Worm (Caenorhabditis elegans): ENCODE measurements around the gene srsx-8.
A peak's percentile ranks its signal among the peaks of the same experiment; 100 is the strongest.

srsx-8 gene

DNA sequence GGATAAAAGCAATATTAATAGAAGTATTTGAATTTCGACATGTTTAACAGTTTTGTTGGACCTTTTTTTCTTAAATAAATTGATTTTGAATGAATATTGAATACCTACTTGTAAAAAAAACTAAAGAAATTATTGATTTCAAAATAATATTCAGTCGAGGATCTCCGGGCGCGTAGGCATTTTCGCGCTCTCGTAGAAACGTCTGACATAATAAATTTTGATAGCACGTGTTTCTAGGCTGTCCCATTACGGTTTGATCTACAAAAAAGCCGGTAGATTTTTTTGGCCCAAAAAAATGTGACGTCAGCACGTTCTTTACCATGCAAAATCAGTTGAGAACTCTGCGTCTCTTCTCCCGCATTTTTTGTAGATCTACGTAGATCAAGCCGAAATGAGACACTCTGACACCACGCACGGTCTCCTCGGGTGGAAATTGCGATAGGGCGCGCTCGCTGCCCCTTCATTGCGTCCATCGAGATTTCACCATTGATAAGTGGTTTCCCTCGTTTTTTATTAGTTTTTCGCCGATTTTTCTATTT is 41.7 kb upstream of the srsx-8 start (continued):
- no peak for TF ChIP-seq F37D6.2 (tag; optimal IDR thresholded peaks at IDR 0.05)

ce11 chrV:1593799-1594420 is 41.0 kb upstream of the srsx-8 start, which contains the start of gene F16B4.4:
Gene F16B4.4 (plus strand): TSS chrV:1594019.
- TF ChIP-seq F49E8.2 (tag; optimal IDR thresholded peaks at IDR 0.05; ENCODE audit: borderline replicate concordance) (no peak), mxl-3 (GFP tag; optimal IDR thresholded peaks at IDR 0.05) (peak; percentile 55), ama-1 (optimal IDR thresholded peaks at IDR 0.05) (peak; percentile 30), nhr-77 (tag; optimal IDR thresholded peaks at IDR 0.05) (peak; percentile 2), mdl-1 (tag; optimal IDR thresholded peaks at IDR 0.05) (peak in 1 of 2 experiments; percentile 6), nhr-28 (tag; optimal IDR thresholded peaks at IDR 0.05) (peak; percentile 81), lsy-2 (tag; optimal IDR thresholded peaks at IDR 0.05) (peak; percentile 8 to 15), unc-62 (GFP tag; optimal IDR thresholded peaks at IDR 0.05 in 1 of 2) (peak in 1 of 2 experiments; percentile 79), unc-62 (tag; optimal IDR thresholded peaks at IDR 0.05) (no peak), nhr-10 (tag; optimal IDR thresholded peaks at IDR 0.05) (peak; percentile 70), hlh-30 (tag; optimal IDR thresholded peaks at IDR 0.05; ENCODE audit: insufficient read depth) (peak; percentile 50), hlh-11 (tag; optimal IDR thresholded peaks at IDR 0.05) (peak; percentile 59), D1046.2 (GFP tag; IDR thresholded peaks at IDR 0.05) (no peak), zip-11 (GFP tag; IDR thresholded peaks at IDR 0.05) (no peak)

ce11 chrV:1588128-1588527 is 35.2 kb upstream of the srsx-8 start, which contains the start of gene F16B4.5:
Gene F16B4.5 (plus strand): TSS chrV:1588428.
- TF ChIP-seq madf-5 (GFP tag; IDR thresholded peaks at IDR 0.05) (no peak), daf-12 (tag; optimal IDR thresholded peaks at IDR 0.05) (no peak), nhr-48 (tag; optimal IDR thresholded peaks at IDR 0.05) (no peak), dmd-9 (GFP tag; IDR thresholded peaks at IDR 0.05) (no peak), nhr-76 (tag; optimal IDR thresholded peaks at IDR 0.05) (no peak), lim-7 (GFP tag; IDR thresholded peaks at IDR 0.05) (no peak), hmg-1.1 (GFP tag; IDR thresholded peaks at IDR 0.05) (no peak), zfp-2 (tag; optimal IDR thresholded peaks at IDR 0.05) (no peak), unc-62 (GFP tag; optimal IDR thresholded peaks at IDR 0.05 in 1 of 2) (no peak), unc-62 (tag; optimal IDR thresholded peaks at IDR 0.05) (no peak), set-16 (GFP tag; IDR thresholded peaks at IDR 0.05) (no peak), F10B5.3 (tag; optimal IDR thresholded peaks at IDR 0.05) (no peak), ZK546.5 (tag; optimal IDR thresholded peaks at IDR 0.05) (no peak), mdl-1 (tag; optimal IDR thresholded peaks at IDR 0.05) (no peak), D1046.2 (GFP tag; IDR thresholded peaks at IDR 0.05) (no peak), unc-39 (tag; optimal IDR thresholded peaks at IDR 0.05) (no peak)

- TF ChIP-seq ces-1 (GFP tag; optimal IDR thresholded peaks at IDR 0.05) = no peak
- no peak for TF ChIP-seq mxl-2 (GFP tag; conservative IDR thresholded peaks at IDR 0.05)
- TF ChIP-seq zip-11 (GFP tag; IDR thresholded peaks at IDR 0.05) = no peak
- TF ChIP-seq hif-1 (tag; optimal IDR thresholded peaks at IDR 0.05) = no peak
- no peak for TF ChIP-seq Y75B8A.6 (GFP tag; IDR thresholded peaks at IDR 0.05)
- TF ChIP-seq lsy-2 (tag; optimal IDR thresholded peaks at IDR 0.05) = no peak
- no peak for TF ChIP-seq lim-7 (GFP tag; IDR thresholded peaks at IDR 0.05)
- TF ChIP-seq dmd-8 (GFP tag; IDR thresholded peaks at IDR 0.05) = no peak
- no peak for TF ChIP-seq dve-1 (tag; optimal IDR thresholded peaks at IDR 0.05; ENCODE audit: insufficient read depth)
- TF ChIP-seq mep-1 (tag; optimal IDR thresholded peaks at IDR 0.05) = no peak
- TF ChIP-seq nhr-11 (tag; optimal IDR thresholded peaks at IDR 0.05) = no peak
- no peak for TF ChIP-seq snpc-1.2 (GFP tag; IDR thresholded peaks at IDR 0.05)
- no peak for TF ChIP-seq ZK546.5 (tag; optimal IDR thresholded peaks at IDR 0.05)
- TF ChIP-seq spr-3 (GFP tag; optimal IDR thresholded peaks at IDR 0.05) = no peak
- TF ChIP-seq R02D3.7 (tag; optimal IDR thresholded peaks at IDR 0.05) = no peak
- TF ChIP-seq saeg-2 (GFP tag; IDR thresholded peaks at IDR 0.05) = no peak
- no peak for TF ChIP-seq ceh-44 (GFP tag; IDR thresholded peaks at IDR 0.05)
- no peak for TF ChIP-seq zip-2 (tag; optimal IDR thresholded peaks at IDR 0.05)
These were observed 34.0 kb upstream of the srsx-8 start, which contains the start of gene F16B4.6 for ce11 chrV:1586906-1587305. Gene F16B4.6 (plus strand): TSS chrV:1587206.
